Worm (Caenorhabditis elegans): ENCODE data around the gene cec-2.
A peak's percentile ranks its signal among the peaks of the same experiment; 100 is the strongest.

Gene cec-2

DNA sequence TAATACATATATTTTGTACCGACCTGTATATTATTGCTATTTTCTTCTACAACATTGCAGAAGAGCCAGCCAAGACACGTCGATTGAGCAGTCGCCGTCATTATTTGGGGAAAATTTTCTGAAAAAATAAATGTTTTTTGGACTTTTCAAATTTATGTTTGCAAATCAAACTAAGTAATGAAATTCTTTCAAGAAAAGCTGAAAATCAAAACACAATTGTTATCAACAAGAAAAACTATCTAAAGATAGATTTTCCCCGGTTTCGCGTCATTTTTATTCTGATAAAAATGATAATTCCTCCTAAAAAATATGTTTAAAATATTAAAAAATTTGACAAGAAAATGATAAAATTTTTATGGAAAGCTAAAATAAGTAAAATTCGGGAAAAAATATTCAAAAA lies 12.6 kb upstream of the cec-2 start, which contains the start of gene C50A2.3:
TSS of gene C50A2.3 (minus strand) at position 101 of the 400 bp plus-strand sequence.
- TF ChIP-seq skn-1 (tag; optimal IDR thresholded peaks at IDR 0.05) (no peak), R02D3.7 (tag; optimal IDR thresholded peaks at IDR 0.05) (no peak), ztf-11 (tag; optimal IDR thresholded peaks at IDR 0.05) (no peak), nhr-11 (tag; optimal IDR thresholded peaks at IDR 0.05) (no peak), lin-39 (tag; optimal IDR thresholded peaks at IDR 0.05) (no peak), ztf-4 (tag; optimal IDR thresholded peaks at IDR 0.05) (no peak), fkh-2 (tag; optimal IDR thresholded peaks at IDR 0.05) (no peak), jun-1 (tag; optimal IDR thresholded peaks at IDR 0.05) (no peak)

DNA sequence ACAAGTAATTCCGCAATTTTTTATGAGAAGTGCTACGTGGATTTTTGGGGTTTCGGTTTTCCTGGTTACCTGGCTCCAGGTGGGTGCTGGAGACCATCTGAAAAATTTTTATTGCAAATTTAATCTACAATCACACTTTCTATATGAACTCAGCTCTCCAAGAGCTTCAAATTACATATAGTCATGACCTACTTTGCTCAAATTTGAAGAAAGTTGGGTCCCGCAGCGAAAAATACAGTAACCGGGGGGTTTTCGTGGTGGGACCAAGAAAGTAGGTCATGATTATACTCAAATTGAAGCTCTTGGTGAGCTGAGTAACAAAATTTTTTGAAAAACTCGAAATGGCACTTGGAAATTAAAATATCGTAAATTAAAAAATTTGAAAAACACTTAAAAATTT lies 10.1 kb upstream of the cec-2 start, which contains the start of gene ets-8:
TSS of gene ets-8 (minus strand) at position 101 of the 400 bp plus-strand sequence.
- no peak for TF ChIP-seq zag-1 (tag; optimal IDR thresholded peaks at IDR 0.05)
- TF ChIP-seq nfya-1 (tag; optimal IDR thresholded peaks at IDR 0.05; ENCODE audit: insufficient read depth), result no peak
- no peak for TF ChIP-seq egl-27 (tag; optimal IDR thresholded peaks at IDR 0.05)
- TF ChIP-seq elt-1 (tag; optimal IDR thresholded peaks at IDR 0.05), result no peak
- TF ChIP-seq fkh-2 (tag; optimal IDR thresholded peaks at IDR 0.05), result no peak
- no peak for TF ChIP-seq nhr-77 (tag; optimal IDR thresholded peaks at IDR 0.05)
- TF ChIP-seq mml-1 (tag; optimal IDR thresholded peaks at IDR 0.05), result no peak
- TF ChIP-seq fkh-10 (GFP tag; optimal IDR thresholded peaks at IDR 0.05), result no peak
- TF ChIP-seq elt-3 (tag; optimal IDR thresholded peaks at IDR 0.05), result no peak
- TF ChIP-seq ceh-16 (tag; optimal IDR thresholded peaks at IDR 0.05), result no peak
- TF ChIP-seq snpc-4 (tag; optimal IDR thresholded peaks at IDR 0.05), result no peak

DNA sequence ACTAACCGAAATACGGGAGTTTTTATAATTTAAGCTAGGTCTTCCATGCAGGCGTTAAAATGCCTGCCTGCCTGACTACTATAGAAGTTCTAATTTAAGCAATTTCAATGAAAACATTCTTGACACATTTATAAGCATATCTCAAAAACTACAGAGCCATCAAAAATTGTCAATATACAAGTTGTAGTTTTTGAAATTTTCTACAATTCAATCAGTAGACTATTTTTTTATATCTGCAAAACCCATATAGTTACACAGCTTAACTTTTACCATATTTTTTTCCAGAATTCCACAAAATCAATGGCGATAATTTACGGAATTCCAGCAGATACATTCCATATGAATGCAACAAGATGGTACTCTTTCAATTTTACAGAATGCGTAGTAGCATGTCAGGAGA lies 7.4 kb upstream of the cec-2 start, which contains the start of gene C50A2.7:
TSS of gene C50A2.7 (plus strand) at position 301 of the 400 bp plus-strand sequence.
- TF ChIP-seq nhr-77 (tag; optimal IDR thresholded peaks at IDR 0.05) (no peak), skn-1 (tag; optimal IDR thresholded peaks at IDR 0.05) (no peak), ceh-9 (tag; optimal IDR thresholded peaks at IDR 0.05) (no peak)

DNA sequence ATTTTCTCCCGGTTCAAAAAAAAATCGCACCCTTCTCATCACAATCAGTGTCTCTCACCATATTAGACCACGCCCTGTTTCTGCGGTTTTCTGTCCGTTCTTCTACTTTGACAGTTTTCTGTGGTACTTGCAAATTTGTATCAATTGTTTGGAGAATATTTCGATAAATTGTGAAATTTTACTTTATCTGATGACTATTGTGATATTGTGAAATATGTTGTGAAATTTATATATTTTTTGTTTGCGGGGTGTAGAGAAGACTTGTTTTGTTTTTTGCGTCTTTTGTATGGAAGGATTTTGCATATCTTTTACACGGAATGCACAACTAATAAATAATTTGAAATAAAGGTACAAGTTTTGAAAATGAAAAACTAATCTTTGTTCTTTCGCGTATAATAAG lies 3.2 kb upstream of the cec-2 start:
- TF ChIP-seq ztf-4 (tag; optimal IDR thresholded peaks at IDR 0.05), result no peak
- TF ChIP-seq ceh-16 (tag; optimal IDR thresholded peaks at IDR 0.05), result no peak
- no peak for TF ChIP-seq nhr-23 (tag; optimal IDR thresholded peaks at IDR 0.05)
- no peak for TF ChIP-seq hmg-11 (tag; optimal IDR thresholded peaks at IDR 0.05)
- no peak for TF ChIP-seq ztf-11 (tag; optimal IDR thresholded peaks at IDR 0.05)
- no peak for TF ChIP-seq nhr-76 (tag; optimal IDR thresholded peaks at IDR 0.05)
- TF ChIP-seq lin-39 (tag; optimal IDR thresholded peaks at IDR 0.05), result no peak
- TF ChIP-seq nhr-77 (tag; optimal IDR thresholded peaks at IDR 0.05), result no peak
- no peak for TF ChIP-seq eor-1 (tag; optimal IDR thresholded peaks at IDR 0.05)
- TF ChIP-seq lin-15B (tag; optimal IDR thresholded peaks at IDR 0.05), result no peak
- no peak for TF ChIP-seq lsy-12 (tag; optimal IDR thresholded peaks at IDR 0.05)
- no peak for TF ChIP-seq elt-2 (tag; optimal IDR thresholded peaks at IDR 0.05)
- TF ChIP-seq unc-62 (GFP tag; optimal IDR thresholded peaks at IDR 0.05), result no peak
- TF ChIP-seq ceh-28 (tag; optimal IDR thresholded peaks at IDR 0.05), result no peak
- no peak for TF ChIP-seq ceh-82 (tag; optimal IDR thresholded peaks at IDR 0.05)
- no peak for TF ChIP-seq nhr-237 (tag; optimal IDR thresholded peaks at IDR 0.05)
- no peak for TF ChIP-seq ZK546.5 (tag; optimal IDR thresholded peaks at IDR 0.05)

DNA sequence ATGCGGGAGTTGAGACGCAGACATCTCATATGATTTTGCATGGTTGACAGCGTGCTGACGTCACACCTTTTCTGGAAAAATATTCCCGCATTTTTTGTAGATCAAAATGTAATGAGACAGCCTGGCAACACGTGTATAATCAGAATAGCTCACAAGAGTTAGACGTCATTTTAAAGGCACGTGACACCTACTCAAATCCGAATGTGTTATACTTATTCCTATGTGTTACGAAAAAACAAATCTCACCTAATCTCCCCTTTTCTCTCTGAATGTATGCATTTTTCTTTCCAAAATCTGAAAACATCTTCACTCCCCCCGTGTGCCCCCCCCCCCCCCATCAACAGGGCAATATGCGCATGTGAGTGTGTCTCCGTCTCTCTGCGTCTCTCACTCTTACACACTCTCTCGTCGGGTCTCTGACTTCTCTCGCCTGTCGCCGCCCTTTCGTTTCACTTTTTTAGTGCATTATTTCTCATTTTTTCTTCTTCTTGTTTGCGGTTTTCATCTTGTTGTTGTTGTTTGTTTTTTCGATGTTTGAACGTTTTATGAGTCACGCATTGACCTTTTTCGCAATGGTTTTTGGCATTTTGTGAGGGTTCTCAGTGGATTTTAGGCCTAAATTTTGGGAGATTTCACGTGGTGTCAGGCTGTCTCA lies 2.1 kb upstream of the cec-2 start:
- no peak for TF ChIP-seq nhr-237 (tag; optimal IDR thresholded peaks at IDR 0.05)
- no peak for TF ChIP-seq snpc-4 (tag; optimal IDR thresholded peaks at IDR 0.05)
- peak; percentile 71 for TF ChIP-seq mdl-1 (tag; optimal IDR thresholded peaks at IDR 0.05)
- no peak for TF ChIP-seq unc-62 (GFP tag; optimal IDR thresholded peaks at IDR 0.05)
- no peak for TF ChIP-seq nhr-23 (tag; optimal IDR thresholded peaks at IDR 0.05)
- no peak for TF ChIP-seq ztf-4 (tag; optimal IDR thresholded peaks at IDR 0.05)
- TF ChIP-seq fkh-10 (GFP tag; optimal IDR thresholded peaks at IDR 0.05), result no peak
- TF ChIP-seq tbx-2 (tag; optimal IDR thresholded peaks at IDR 0.05), result no peak
- TF ChIP-seq lsy-12 (tag; optimal IDR thresholded peaks at IDR 0.05), result no peak
- no peak for TF ChIP-seq ceh-28 (tag; optimal IDR thresholded peaks at IDR 0.05)
- TF ChIP-seq sea-2 (GFP tag; optimal IDR thresholded peaks at IDR 0.05), result no peak
- no peak for TF ChIP-seq ceh-82 (tag; optimal IDR thresholded peaks at IDR 0.05)
- TF ChIP-seq egl-27 (tag; optimal IDR thresholded peaks at IDR 0.05), result no peak
- TF ChIP-seq hmg-11 (tag; optimal IDR thresholded peaks at IDR 0.05), result peak; percentile 69
- TF ChIP-seq unc-39 (tag; optimal IDR thresholded peaks at IDR 0.05), result no peak
- TF ChIP-seq ceh-9 (tag; optimal IDR thresholded peaks at IDR 0.05), result no peak
- no peak for TF ChIP-seq nhr-43 (tag; optimal IDR thresholded peaks at IDR 0.05; ENCODE audit: poor library complexity, severe bottlenecking)
- TF ChIP-seq eor-1 (tag; optimal IDR thresholded peaks at IDR 0.05), result no peak
- no peak for TF ChIP-seq jun-1 (tag; optimal IDR thresholded peaks at IDR 0.05)
- peak; percentile 57 for TF ChIP-seq lin-39 (tag; optimal IDR thresholded peaks at IDR 0.05)
- peak; percentile 46 for TF ChIP-seq nfya-1 (tag; optimal IDR thresholded peaks at IDR 0.05; ENCODE audit: insufficient read depth)
- no peak for TF ChIP-seq ceh-16 (tag; optimal IDR thresholded peaks at IDR 0.05)
- no peak for TF ChIP-seq elt-3 (tag; optimal IDR thresholded peaks at IDR 0.05)
- no peak for TF ChIP-seq nhr-25 (tag; optimal IDR thresholded peaks at IDR 0.05)
- TF ChIP-seq lin-15B (tag; optimal IDR thresholded peaks at IDR 0.05), result peak; percentile 36
- TF ChIP-seq nhr-12 (tag; optimal IDR thresholded peaks at IDR 0.05), result no peak
- TF ChIP-seq elt-2 (tag; optimal IDR thresholded peaks at IDR 0.05), result no peak
- no peak for TF ChIP-seq daf-12 (tag; optimal IDR thresholded peaks at IDR 0.05)
- TF ChIP-seq nhr-77 (tag; optimal IDR thresholded peaks at IDR 0.05), result no peak
- no peak for TF ChIP-seq nhr-67 (tag; optimal IDR thresholded peaks at IDR 0.05)
- no peak for TF ChIP-seq skn-1 (tag; optimal IDR thresholded peaks at IDR 0.05)
- no peak for TF ChIP-seq elt-1 (tag; optimal IDR thresholded peaks at IDR 0.05)

Measured in whole organism, L3 larva.